Fruit fly (Drosophila melanogaster) whole organism, pupa: ENCODE measurements around the gene CG15336.
A peak's percentile ranks its signal among the peaks of the same experiment; 100 is the strongest.

ENCODE experiments used
- CG10348 ChIP-seq: fragments of 200-800 bp; sonication (Bioruptor generic); IDR thresholded peaks from 2 replicates; pipeline ENCODE4 v1.3.6; 2022; ENCODE audit warnings: missing biosample characterization, missing genetic modification characterization
- CG12605 ChIP-seq: fragments of 200-800 bp; sonication (Bioruptor generic); IDR thresholded peaks from 2 replicates; pipeline ENCODE4 v1.3.6; 2022; ENCODE audit warnings: missing biosample characterization, missing genetic modification characterization
- CG13204 ChIP-seq: fragments of 200-800 bp; sonication (Bioruptor generic); optimal IDR thresholded peaks from 2 replicates; lab custom pipeline; 2018; ENCODE audit warnings: missing biosample characterization, mild to moderate bottlenecking, missing genetic modification characterization, moderate library complexity
- CG14655 ChIP-seq: fragments of 200-800 bp; sonication (Bioruptor generic); optimal IDR thresholded peaks from 3 replicates; lab custom pipeline; 2017; ENCODE audit warnings: mild to moderate bottlenecking, missing biosample characterization, missing genetic modification reagents, missing genetic modification characterization
- CG15710 ChIP-seq: fragments of 200-800 bp; sonication (Bioruptor generic); optimal IDR thresholded peaks from 2 replicates; lab custom pipeline; 2018; ENCODE audit warnings: missing biosample characterization, mild to moderate bottlenecking, missing genetic modification characterization, moderate library complexity
- CG17806 ChIP-seq: fragments of 200-800 bp; sonication (Bioruptor generic); optimal IDR thresholded peaks from 2 replicates; lab custom pipeline; 2018; ENCODE audit warnings: missing biosample characterization, mild to moderate bottlenecking, missing genetic modification characterization, moderate library complexity
- CG32121 ChIP-seq: fragments of 200-800 bp; sonication (Bioruptor generic); IDR thresholded peaks from 2 replicates; pipeline ENCODE4 v1.3.6; 2022; ENCODE audit warnings: missing biosample characterization, missing genetic modification characterization
- CG34367 ChIP-seq: fragments of 200-800 bp; sonication (Bioruptor generic); optimal IDR thresholded peaks from 2 replicates; lab custom pipeline; 2018; ENCODE audit warnings: missing biosample characterization, mild to moderate bottlenecking, missing genetic modification characterization
- CG4496 ChIP-seq: fragments of 200-800 bp; sonication (Bioruptor generic); IDR thresholded peaks from 3 replicates; pipeline ENCODE4 v1.3.6; 2022; ENCODE audit warnings: missing biosample characterization, missing genetic modification characterization
- CG8159 ChIP-seq: fragments of 200-800 bp; sonication (Bioruptor generic); optimal IDR thresholded peaks from 3 replicates; lab custom pipeline; 2018; ENCODE audit warnings: missing biosample characterization, mild to moderate bottlenecking, missing genetic modification characterization, moderate library complexity
- CG8301 ChIP-seq: fragments of 200-800 bp; sonication (Bioruptor generic); optimal IDR thresholded peaks from 2 replicates; lab custom pipeline; 2018; ENCODE audit warnings: missing biosample characterization, mild to moderate bottlenecking, missing genetic modification characterization
- CG9948 ChIP-seq: fragments of 200-800 bp; sonication (Bioruptor generic); optimal IDR thresholded peaks from 2 replicates; lab custom pipeline; 2018; ENCODE audit warnings: missing biosample characterization, mild to moderate bottlenecking, missing genetic modification characterization, moderate library complexity
- D1 ChIP-seq: fragments of 200-800 bp; sonication (Bioruptor generic); optimal IDR thresholded peaks from 2 replicates; lab custom pipeline; 2018; ENCODE audit warnings: missing biosample characterization, mild to moderate bottlenecking, missing genetic modification characterization, moderate library complexity
- EcR ChIP-seq: fragments of 200-800 bp; sonication (Bioruptor generic); optimal IDR thresholded peaks from 3 replicates; lab custom pipeline; 2019; ENCODE audit warnings: missing biosample characterization, missing genetic modification characterization, mild to moderate bottlenecking, moderate library complexity, missing genetic modification reagents
- Ets98B ChIP-seq: fragments of 200-800 bp; sonication (Bioruptor generic); IDR thresholded peaks from 2 replicates; pipeline ENCODE4 v1.3.6; 2022; ENCODE audit warnings: missing biosample characterization, missing genetic modification characterization
- Pif1A ChIP-seq: fragments of 200-800 bp; sonication (Bioruptor generic); optimal IDR thresholded peaks from 3 replicates; lab custom pipeline; 2016; ENCODE audit warnings: missing biosample characterization, missing genetic modification characterization
- Pif1B ChIP-seq: fragments of 200-800 bp; sonication (Bioruptor generic); optimal IDR thresholded peaks from 3 replicates; lab custom pipeline; 2016; ENCODE audit warnings: missing biosample characterization, missing genetic modification characterization
- Snoo ChIP-seq: fragments of 200-800 bp; sonication (Bioruptor generic); optimal IDR thresholded peaks from 3 replicates; lab custom pipeline; 2017; ENCODE audit warnings: missing biosample characterization, mild to moderate bottlenecking, missing genetic modification characterization, inconsistent platforms
- fd96Ca ChIP-seq: fragments of 200-800 bp; sonication (Bioruptor generic); IDR thresholded peaks from 3 replicates; pipeline ENCODE4 v1.3.6; 2022; ENCODE audit warnings: missing biosample characterization, missing genetic modification characterization
- gl ChIP-seq: fragments of 200-800 bp; sonication (Bioruptor generic); optimal IDR thresholded peaks from 2 replicates; lab custom pipeline; 2018; ENCODE audit warnings: missing biosample characterization, mild to moderate bottlenecking, missing genetic modification characterization
- rn ChIP-seq: fragments of 200-800 bp; sonication (Bioruptor generic); IDR thresholded peaks from 2 replicates; pipeline ENCODE4 v1.3.6; 2022; ENCODE audit warnings: missing biosample characterization, missing genetic modification characterization

CG15336 gene

DNA sequence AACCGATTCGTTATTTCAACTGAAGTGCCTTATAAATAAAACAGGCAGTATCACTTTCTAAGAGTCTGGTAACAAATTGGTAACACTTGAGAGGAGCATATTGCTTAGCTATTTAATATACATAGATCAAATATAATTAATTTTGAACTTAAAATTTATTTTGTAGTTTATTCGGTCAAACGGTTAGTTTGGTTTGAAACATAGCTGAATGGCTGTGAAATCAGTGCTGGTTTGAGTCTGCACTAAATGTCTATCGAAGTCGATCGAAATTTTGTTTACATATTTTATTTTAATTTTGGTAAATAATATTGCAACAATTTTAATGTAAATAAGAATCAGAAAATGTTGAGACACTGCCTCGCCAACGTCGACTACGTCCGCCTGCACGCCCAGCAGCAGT is 807 bp downstream of the CG15336 start, which contains the start of gene CG10959:
Gene CG10959, plus strand, starts transcription at position 228 of the 400 bp plus-strand sequence.
- TF ChIP-seq D1 (tag; lab: Kevin White, UChicago) = no peak
- no peak for TF ChIP-seq CG32121
- no peak for TF ChIP-seq CG9948 (tag; lab: Kevin White, UChicago)
- no peak for TF ChIP-seq CG10348
- no peak for TF ChIP-seq Pif1A

- TF ChIP-seq EcR (GFP tag; lab: Kevin White, UChicago) (no peak), CG13204 (no peak), CG4496 (GFP tag; lab: Robert Waterston, UW) (no peak)
These were observed 4.3 kb downstream of the CG15336 start, which contains the start of gene Gbeta5 for dm6 chrX:8152077-8152476. TSS of gene Gbeta5 (minus strand) at chrX:8152275.

DNA sequence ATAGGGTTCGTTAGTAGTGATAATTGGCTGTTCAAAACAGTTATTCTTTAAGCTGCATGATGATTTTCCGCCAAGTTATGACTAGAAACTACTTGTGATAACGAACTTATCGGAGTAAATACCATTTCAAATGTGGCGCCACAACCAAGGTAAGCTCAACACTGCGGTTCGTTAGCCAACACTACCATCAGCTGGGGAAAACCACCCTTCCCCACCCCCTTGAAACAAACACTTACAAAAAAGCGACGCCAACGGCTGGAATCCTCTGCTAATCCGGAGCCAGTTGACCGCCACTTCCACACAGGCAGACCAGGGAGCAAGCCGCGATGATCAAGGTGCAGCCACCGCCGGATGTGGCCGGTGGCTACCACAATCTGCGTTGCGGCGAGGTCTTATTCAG is 5.0 kb downstream of the CG15336 start, which contains the start of gene CG18262:
Gene CG18262, plus strand, starts transcription at position 231 of the 400 bp plus-strand sequence.
- TF ChIP-seq Ets98B = no peak
- TF ChIP-seq fd96Ca (GFP tag; lab: Robert Waterston, UW) = 0 out of 3 replicates have a peak, but pooled peaks have one; percentile 19
- TF ChIP-seq CG14655 (GFP tag; lab: Kevin White, UChicago) = no peak
- no peak for TF ChIP-seq CG10348
- no peak for TF ChIP-seq D1 (tag; lab: Kevin White, UChicago)
- no peak for TF ChIP-seq CG9948 (tag; lab: Kevin White, UChicago)
- no peak for TF ChIP-seq CG34367 (tag; lab: Kevin White, UChicago)
- TF ChIP-seq gl (tag; lab: Kevin White, UChicago) = no peak
- TF ChIP-seq EcR (GFP tag; lab: Kevin White, UChicago) = no peak

- no peak for TF ChIP-seq Pif1A
- no peak for TF ChIP-seq gl (tag; lab: Kevin White, UChicago)
- peak; percentile 78 for TF ChIP-seq CG15710
- TF ChIP-seq CG8159 = peak; percentile 71
- TF ChIP-seq CG32121 = peak; percentile 60
- peak; percentile 63 for TF ChIP-seq Snoo (tag; lab: Kevin White, UChicago)
- peak; percentile 72 for TF ChIP-seq Ets98B
- peak; percentile 52 for TF ChIP-seq CG17806 (tag; lab: Kevin White, UChicago)
- peak; percentile 83; the same call in 2 of the 3 replicates for TF ChIP-seq fd96Ca (GFP tag; lab: Robert Waterston, UW)
- TF ChIP-seq CG34367 (tag; lab: Kevin White, UChicago) = peak; percentile 53
- TF ChIP-seq rn (GFP tag; lab: Robert Waterston, UW) = peak; percentile 71
- TF ChIP-seq D1 (tag; lab: Kevin White, UChicago) = no peak
- TF ChIP-seq CG12605 (GFP tag; lab: Robert Waterston, UW) = no peak
- no peak for TF ChIP-seq CG13204
- TF ChIP-seq CG14655 (GFP tag; lab: Kevin White, UChicago) = no peak
- no peak for TF ChIP-seq Pif1B (GFP tag; lab: Kevin White, UChicago)
- peak; percentile 79 for TF ChIP-seq CG4496 (GFP tag; lab: Robert Waterston, UW)
- peak; percentile 70 for TF ChIP-seq CG8301
- peak; percentile 65 for TF ChIP-seq CG9948 (tag; lab: Kevin White, UChicago)
These were observed 9.5 kb downstream of the CG15336 start, which contains the start of the genes Traf6 and GIIIspla2 for dm6 chrX:8157294-8157693. TSS of gene Traf6 (minus strand) at chrX:8157386. TSS of gene GIIIspla2 (plus strand) at chrX:8157628.

DNA sequence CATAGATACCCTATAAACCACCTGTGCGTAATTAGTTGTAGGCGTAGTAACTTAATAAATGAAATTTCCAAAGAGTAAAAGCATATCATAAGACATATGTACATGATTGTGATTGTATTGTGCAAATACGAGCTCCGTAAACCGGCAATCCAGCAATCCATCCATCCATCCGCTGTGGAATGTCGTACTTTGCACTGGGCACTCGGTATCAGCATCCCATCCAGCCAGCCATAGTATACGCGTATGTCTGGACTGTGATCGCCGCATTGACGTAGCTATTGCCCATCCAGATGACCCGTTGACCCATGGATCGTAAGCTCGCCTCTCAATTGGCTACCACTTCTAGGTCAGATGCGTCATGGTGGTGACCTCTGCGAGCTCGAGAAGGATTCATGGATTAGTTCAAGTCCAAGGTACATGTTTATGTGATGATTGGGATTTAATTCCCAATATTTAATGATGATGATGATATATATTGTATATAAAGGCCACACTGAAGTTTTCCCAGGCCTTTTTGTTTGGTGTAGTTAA is 11.3 kb downstream of the CG15336 start:
- TF ChIP-seq fd96Ca (GFP tag; lab: Robert Waterston, UW) (0 out of 3 replicates have a peak, but pooled peaks have one; percentile 19), CG15710 (no peak), CG4496 (GFP tag; lab: Robert Waterston, UW) (peak; percentile 43; the same call in 1 of the 3 replicates), D1 (tag; lab: Kevin White, UChicago) (no peak), CG10348 (no peak), CG14655 (GFP tag; lab: Kevin White, UChicago) (peak; percentile 50), CG32121 (peak; percentile 25; the same call in 1 of the 2 replicates), CG13204 (peak; percentile 68), CG34367 (tag; lab: Kevin White, UChicago) (peak; percentile 26), EcR (GFP tag; lab: Kevin White, UChicago) (no peak), gl (tag; lab: Kevin White, UChicago) (peak; percentile 88), CG8301 (peak; percentile 18), rn (GFP tag; lab: Robert Waterston, UW) (no peak), CG9948 (tag; lab: Kevin White, UChicago) (no peak), Pif1B (GFP tag; lab: Kevin White, UChicago) (no peak), Ets98B (peak; percentile 29; the same call in 1 of the 2 replicates), CG12605 (GFP tag; lab: Robert Waterston, UW) (peak; percentile 72), Snoo (tag; lab: Kevin White, UChicago) (peak; percentile 5), CG8159 (peak; percentile 28), CG17806 (tag; lab: Kevin White, UChicago) (no peak), Pif1A (no peak)

DNA sequence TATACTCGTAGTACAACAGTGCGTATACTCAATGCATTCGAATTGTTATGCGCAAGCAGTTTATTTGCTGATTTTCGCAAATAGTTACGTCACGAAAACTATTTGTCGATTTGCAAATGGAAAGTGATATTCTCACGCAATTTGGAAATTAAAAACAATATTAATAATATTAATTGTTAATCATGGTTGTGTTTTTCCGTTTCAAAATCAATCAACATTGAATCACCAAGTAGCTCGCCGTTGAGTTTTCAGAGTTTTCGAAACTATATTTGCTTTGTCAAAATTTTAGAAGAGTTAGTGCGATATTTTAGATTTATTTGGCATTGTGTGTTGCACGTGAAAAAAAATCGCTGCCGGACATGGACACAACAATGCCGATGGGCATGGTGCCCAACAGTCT is 12.0 kb downstream of the CG15336 start, which contains the start of gene CG15337:
Gene CG15337, plus strand, starts transcription at position 301 of the 400 bp plus-strand sequence.
- TF ChIP-seq CG8301 (no peak), CG15710 (no peak), rn (GFP tag; lab: Robert Waterston, UW) (no peak), CG17806 (tag; lab: Kevin White, UChicago) (no peak), Ets98B (no peak)
